Worm (Caenorhabditis elegans) whole organism, L4 larva: Measurements from ENCODE around the gene F08F8.10.

ENCODE experiments used
- F37D6.2 ChIP-seq: sonication (generic microtip); optimal IDR thresholded peaks from 2 replicates; lab custom pipeline; 2016; ENCODE audit warnings: mild to moderate bottlenecking, missing genetic modification characterization, missing compliant biosample characterization
- R02D3.7 ChIP-seq: fragments of 150-350 bp; sonication (generic microtip); optimal IDR thresholded peaks from 3 replicates; lab custom pipeline; 2014; ENCODE audit warnings: missing biosample characterization, missing genetic modification characterization
- T20F7.1 ChIP-seq: fragments of 200-800 bp; sonication (Bioruptor generic); optimal IDR thresholded peaks from 2 replicates; lab custom pipeline; 2018; ENCODE audit warnings: mild to moderate bottlenecking, missing genetic modification characterization, missing compliant biosample characterization
- T26A8.4 ChIP-seq: fragments of 200-800 bp; sonication (Bioruptor generic); IDR thresholded peaks from 2 replicates; pipeline ENCODE4 v1.3.6; 2022; ENCODE audit warnings: missing genetic modification characterization, missing compliant biosample characterization
- Y105C5A.15 ChIP-seq: fragments of 200-800 bp; sonication (Bioruptor generic); IDR thresholded peaks from 2 replicates; pipeline ENCODE4 v1.3.6; 2022; ENCODE audit warnings: missing genetic modification characterization, missing compliant biosample characterization
- Y75B8A.6 ChIP-seq: fragments of 200-800 bp; sonication (Bioruptor generic); IDR thresholded peaks from 2 replicates; pipeline ENCODE4 v1.3.6; 2022; ENCODE audit warnings: missing genetic modification reagents, missing genetic modification characterization, missing compliant biosample characterization
- aly-2 ChIP-seq: sonication (generic microtip); optimal IDR thresholded peaks from 2 replicates; lab custom pipeline; 2018; ENCODE audit warnings: missing biosample characterization, missing genetic modification characterization
- ceh-20 ChIP-seq: fragments of 200-800 bp; sonication (Bioruptor generic); IDR thresholded peaks from 2 replicates; pipeline ENCODE4 v1.3.6; 2022; ENCODE audit warnings: missing genetic modification reagents, missing genetic modification characterization, missing compliant biosample characterization
- ceh-28 ChIP-seq: fragments of 150-350 bp; optimal IDR thresholded peaks from 2 replicates; lab custom pipeline; 2014; ENCODE audit warnings: missing biosample characterization, missing genetic modification reagents, missing genetic modification characterization
- ceh-44 ChIP-seq: fragments of 200-800 bp; sonication (Bioruptor generic); IDR thresholded peaks from 2 replicates; pipeline ENCODE4 v1.3.6; 2022; ENCODE audit warnings: missing genetic modification reagents, missing genetic modification characterization, missing compliant biosample characterization
- ces-1 ChIP-seq: fragments of 150-350 bp; sonication (generic microtip); optimal IDR thresholded peaks from 4 replicates; lab custom pipeline; 2014; ENCODE audit warnings: missing biosample characterization, missing genetic modification reagents, missing genetic modification characterization
- cey-2 ChIP-seq: sonication (generic microtip); optimal IDR thresholded peaks from 3 replicates; lab custom pipeline; 2017; ENCODE audit warnings: missing genetic modification characterization, mild to moderate bottlenecking, missing compliant biosample characterization, antibody characterized with exemption, borderline replicate concordance; ENCODE audit not compliant: insufficient read depth
- daf-16 ChIP-seq, 3 experiments: sonication (generic microtip); optimal IDR thresholded peaks; 2 replicates each; lab custom pipeline; 2016 to 2017; ENCODE audit warnings: missing genetic modification characterization in 3 of 3, missing genetic modification reagents in 3 of 3, mild to moderate bottlenecking in 2 of 3, missing compliant biosample characterization in 2 of 3, missing biosample characterization in 1 of 3, moderate library complexity in 1 of 3
- dmd-8 ChIP-seq: fragments of 200-800 bp; sonication (Bioruptor generic); IDR thresholded peaks from 2 replicates; pipeline ENCODE4 v1.3.6; 2022; ENCODE audit warnings: missing genetic modification characterization, missing compliant biosample characterization
- dmd-9 ChIP-seq: fragments of 200-800 bp; sonication (Bioruptor generic); IDR thresholded peaks from 2 replicates; pipeline ENCODE4 v1.3.6; 2022; ENCODE audit warnings: missing genetic modification reagents, missing genetic modification characterization, missing compliant biosample characterization
- dve-1 ChIP-seq: sonication (generic microtip); optimal IDR thresholded peaks from 2 replicates; lab custom pipeline; 2017; ENCODE audit warnings: antibody characterized with exemption, mild to moderate bottlenecking, missing genetic modification characterization, missing compliant biosample characterization; ENCODE audit not compliant: insufficient read depth
- fos-1 ChIP-seq: fragments of 150-350 bp; optimal IDR thresholded peaks from 2 replicates; lab custom pipeline; 2014; ENCODE audit warnings: missing biosample characterization, missing genetic modification characterization
- hif-1 ChIP-seq, 2 experiments: sonication (generic microtip); optimal IDR thresholded peaks; 2 replicates each; lab custom pipeline; 2016 to 2017; ENCODE audit warnings: missing compliant biosample characterization in 2 of 2, missing genetic modification characterization in 2 of 2, missing genetic modification reagents in 2 of 2, missing genotype in 2 of 2, mild to moderate bottlenecking in 1 of 2
- hlh-30 ChIP-seq: sonication (generic microtip); optimal IDR thresholded peaks from 2 replicates; lab custom pipeline; 2017; ENCODE audit warnings: antibody characterized with exemption, mild to moderate bottlenecking, missing genetic modification characterization, missing compliant biosample characterization; ENCODE audit not compliant: insufficient read depth
- hmg-1.1 ChIP-seq: fragments of 200-800 bp; sonication (Bioruptor generic); IDR thresholded peaks from 2 replicates; pipeline ENCODE4 v1.3.6; 2022; ENCODE audit warnings: missing genetic modification reagents, missing genetic modification characterization, missing compliant biosample characterization
- lim-7 ChIP-seq: fragments of 200-800 bp; sonication (Bioruptor generic); IDR thresholded peaks from 2 replicates; pipeline ENCODE4 v1.3.6; 2022; ENCODE audit warnings: missing genetic modification characterization, missing compliant biosample characterization
- lin-39 ChIP-seq: fragments of 150-350 bp; optimal IDR thresholded peaks from 2 replicates; lab custom pipeline; 2014; ENCODE audit warnings: missing biosample characterization, missing genetic modification reagents, missing genetic modification characterization
- lir-3 ChIP-seq: sonication (generic microtip); optimal IDR thresholded peaks from 2 replicates; lab custom pipeline; 2016; ENCODE audit warnings: mild to moderate bottlenecking, missing genetic modification characterization, missing compliant biosample characterization
- madf-9 ChIP-seq: fragments of 200-800 bp; sonication (Bioruptor generic); conservative IDR thresholded peaks from 2 replicates; pipeline ENCODE4 v1.3.6; 2022; ENCODE audit warnings: missing genetic modification reagents, missing genetic modification characterization, missing compliant biosample characterization
- mdl-1 ChIP-seq, 2 experiments: fragments of 150-350 bp in 1 of 2; sonication (generic microtip) in 1 of 2; optimal IDR thresholded peaks; 2 replicates each; lab custom pipeline; 2014 to 2017; ENCODE audit warnings: missing biosample characterization in 2 of 2, missing genetic modification characterization in 2 of 2
- mdt-29 ChIP-seq: fragments of 200-800 bp; sonication (Bioruptor generic); IDR thresholded peaks from 2 replicates; pipeline ENCODE4 v1.3.6; 2022; ENCODE audit warnings: missing genetic modification reagents, missing genetic modification characterization, missing compliant biosample characterization
- mep-1 ChIP-seq: fragments of 150-350 bp; sonication (generic microtip); optimal IDR thresholded peaks from 3 replicates; lab custom pipeline; 2014; ENCODE audit warnings: missing biosample characterization, missing genetic modification characterization
- mes-2 ChIP-seq: sonication (generic microtip); optimal IDR thresholded peaks from 2 replicates; lab custom pipeline; 2016; ENCODE audit warnings: missing genotype, mild to moderate bottlenecking, missing genetic modification characterization, missing compliant biosample characterization; ENCODE audit not compliant: poor library complexity, severe bottlenecking
- mxl-2 ChIP-seq: fragments of 200-800 bp; sonication (Bioruptor generic); conservative IDR thresholded peaks from 2 replicates; pipeline ENCODE4 v1.3.6; 2022; ENCODE audit warnings: missing genetic modification reagents, missing genetic modification characterization, missing compliant biosample characterization
- mxl-3 ChIP-seq: fragments of 200-800 bp; sonication (Bioruptor generic); optimal IDR thresholded peaks from 2 replicates; lab custom pipeline; 2018; ENCODE audit warnings: mild to moderate bottlenecking, missing genetic modification characterization, missing compliant biosample characterization
- nhr-237 ChIP-seq: sonication (generic microtip); optimal IDR thresholded peaks from 2 replicates; lab custom pipeline; 2017; ENCODE audit warnings: missing biosample characterization, missing genetic modification characterization
- nhr-41 ChIP-seq: fragments of 200-800 bp; sonication (Bioruptor generic); IDR thresholded peaks from 2 replicates; pipeline ENCODE4 v1.3.6; 2022; ENCODE audit warnings: missing genetic modification reagents, missing genetic modification characterization, missing compliant biosample characterization
- nhr-42 ChIP-seq: fragments of 200-800 bp; sonication (Bioruptor generic); IDR thresholded peaks from 2 replicates; pipeline ENCODE4 v1.3.6; 2022; ENCODE audit warnings: missing genetic modification characterization, missing compliant biosample characterization
- nhr-48 ChIP-seq: sonication (generic microtip); optimal IDR thresholded peaks from 2 replicates; lab custom pipeline; 2016; ENCODE audit warnings: mild to moderate bottlenecking, missing genetic modification characterization, missing compliant biosample characterization
- nhr-76 ChIP-seq: fragments of 150-350 bp; optimal IDR thresholded peaks from 2 replicates; lab custom pipeline; 2014; ENCODE audit warnings: missing biosample characterization, missing genetic modification characterization
- nhr-77 ChIP-seq: fragments of 150-350 bp; optimal IDR thresholded peaks from 2 replicates; lab custom pipeline; 2014; ENCODE audit warnings: missing biosample characterization, missing genetic modification characterization
- pqm-1 ChIP-seq: sonication (generic microtip); optimal IDR thresholded peaks from 2 replicates; lab custom pipeline; 2017; ENCODE audit warnings: missing biosample characterization, missing genetic modification characterization
- rbr-2 ChIP-seq: sonication (generic microtip); optimal IDR thresholded peaks from 2 replicates; lab custom pipeline; 2016; ENCODE audit warnings: missing genotype, missing genetic modification characterization, missing compliant biosample characterization
- snpc-1.2 ChIP-seq: fragments of 200-800 bp; sonication (Bioruptor generic); IDR thresholded peaks from 2 replicates; pipeline ENCODE4 v1.3.6; 2022; ENCODE audit warnings: missing genetic modification reagents, missing genetic modification characterization, missing compliant biosample characterization
- tra-1 ChIP-seq: fragments of 200-800 bp; sonication (Bioruptor generic); IDR thresholded peaks from 2 replicates; pipeline ENCODE4 v1.3.6; 2022; ENCODE audit warnings: missing genetic modification reagents, missing genetic modification characterization, missing compliant biosample characterization
- unc-130 ChIP-seq: sonication (generic microtip); optimal IDR thresholded peaks from 2 replicates; lab custom pipeline; 2016; ENCODE audit warnings: missing genetic modification reagents, missing genetic modification characterization, missing compliant biosample characterization
- unc-39 ChIP-seq: sonication (generic microtip); optimal IDR thresholded peaks from 2 replicates; lab custom pipeline; 2017; ENCODE audit warnings: missing biosample characterization, missing genetic modification characterization
- vab-7 ChIP-seq: fragments of 200-800 bp; sonication (Bioruptor generic); IDR thresholded peaks from 2 replicates; pipeline ENCODE4 v1.3.6; 2022; ENCODE audit warnings: missing genetic modification reagents, missing genetic modification characterization, missing compliant biosample characterization
- zip-2 ChIP-seq: fragments of 150-350 bp; optimal IDR thresholded peaks from 2 replicates; lab custom pipeline; 2014; ENCODE audit warnings: missing biosample characterization, missing genetic modification characterization
- ztf-11 ChIP-seq: fragments of 150-350 bp; optimal IDR thresholded peaks from 2 replicates; lab custom pipeline; 2014; ENCODE audit warnings: missing biosample characterization, missing genetic modification characterization
- ztf-7 ChIP-seq: fragments of 150-350 bp; optimal IDR thresholded peaks from 2 replicates; lab custom pipeline; 2014; ENCODE audit warnings: missing biosample characterization, missing genetic modification characterization

F08F8.10 gene

ce11 chrIII:7376143-7376802 is 19.1 kb upstream of the F08F8.10 start (continued):
- peak; percentile 65 for TF ChIP-seq T20F7.1 (GFP tag; lab: Kevin White, UChicago)
- peak; percentile 35; the same call in 1 of the 2 replicates for TF ChIP-seq hmg-1.1 (GFP tag; lab: Robert Waterston, UW)
- no peak for TF ChIP-seq nhr-41
- no peak for TF ChIP-seq tra-1 (GFP tag; lab: Robert Waterston, UW)
- no peak for TF ChIP-seq ztf-7 (tag; lab: Kevin White, UChicago)
- TF ChIP-seq pqm-1 (tag; lab: Kevin White, UChicago), result peak; percentile 17
- TF ChIP-seq dmd-8 (GFP tag; lab: Robert Waterston, UW), result no peak
- TF ChIP-seq dmd-9 (GFP tag; lab: Robert Waterston, UW), result no peak
- TF ChIP-seq cey-2 (tag; lab: Kevin White, UChicago), result peak; percentile 64
- TF ChIP-seq ceh-44 (GFP tag; lab: Robert Waterston, UW), result no peak
- TF ChIP-seq mxl-2 (GFP tag; lab: Robert Waterston, UW), result no peak
- TF ChIP-seq Y105C5A.15 (GFP tag; lab: Robert Waterston, UW), result no peak
- TF ChIP-seq lir-3 (tag; lab: Kevin White, UChicago), result no peak
- TF ChIP-seq mep-1 (tag; lab: Kevin White, UChicago), result peak; percentile 79
- peak; percentile 89 for TF ChIP-seq nhr-48 (tag; lab: Kevin White, UChicago)
- peak; percentile 74 for TF ChIP-seq T26A8.4 (GFP tag; lab: Robert Waterston, UW)
- TF ChIP-seq mes-2 (tag; lab: Kevin White, UChicago), result peak; percentile 46
- no peak for TF ChIP-seq aly-2 (tag; lab: Kevin White, UChicago)
- TF ChIP-seq R02D3.7 (tag; lab: Kevin White, UChicago), result no peak
- TF ChIP-seq ceh-20, result no peak
- TF ChIP-seq nhr-42, result no peak
- TF ChIP-seq nhr-77, result peak; percentile 2

DNA sequence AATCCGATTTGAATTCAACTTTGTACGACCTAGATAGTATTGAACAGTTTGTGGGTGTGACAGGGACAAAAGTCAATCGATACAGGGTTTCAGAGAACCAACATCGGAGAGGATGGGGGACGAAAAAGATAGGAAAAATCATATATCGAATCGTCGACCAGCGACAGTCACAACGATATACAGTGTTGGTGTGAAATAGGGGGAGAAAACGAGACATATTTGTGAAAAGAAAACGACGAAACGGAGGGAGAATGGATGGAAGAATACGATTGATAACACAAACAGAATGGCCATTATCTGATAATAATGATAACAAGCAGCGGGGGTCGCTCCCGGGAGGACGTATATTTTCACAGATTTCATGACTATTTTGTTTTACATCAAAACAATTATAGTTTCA is 18.2 kb upstream of the F08F8.10 start:
- TF ChIP-seq daf-16 (GFP tag; optimal IDR thresholded peaks at IDR 0.05; lab: Kevin White, UChicago) (no peak), daf-16 (tag; optimal IDR thresholded peaks at IDR 0.05; lab: Kevin White, UChicago) (peak; percentile 71), mdl-1 (tag; optimal IDR thresholded peaks at IDR 0.05; lab: Kevin White, UChicago) (peak in 1 of 2 experiments; percentile 32), T26A8.4 (GFP tag; lab: Robert Waterston, UW) (peak; percentile 21), unc-39 (tag; lab: Kevin White, UChicago) (no peak), ces-1 (GFP tag; lab: Kevin White, UChicago) (no peak), nhr-41 (no peak), nhr-76 (tag; lab: Kevin White, UChicago) (no peak), mes-2 (tag; lab: Kevin White, UChicago) (peak; percentile 27), vab-7 (GFP tag; lab: Robert Waterston, UW) (0 out of 2 replicates have a peak, but pooled peaks have one; percentile 20), dmd-8 (GFP tag; lab: Robert Waterston, UW) (no peak), nhr-237 (tag; lab: Kevin White, UChicago) (no peak), ceh-44 (GFP tag; lab: Robert Waterston, UW) (no peak), mxl-2 (GFP tag; lab: Robert Waterston, UW) (no peak), snpc-1.2 (GFP tag; lab: Robert Waterston, UW) (no peak), ceh-28 (tag; lab: Kevin White, UChicago) (no peak), lim-7 (GFP tag; lab: Robert Waterston, UW) (no peak), mdt-29 (GFP tag; lab: Robert Waterston, UW) (no peak), zip-2 (no peak), Y75B8A.6 (GFP tag; lab: Robert Waterston, UW) (no peak), hlh-30 (tag; lab: Kevin White, UChicago) (peak; percentile 13), ztf-7 (tag; lab: Kevin White, UChicago) (peak; percentile 26), cey-2 (tag; lab: Kevin White, UChicago) (no peak), F37D6.2 (tag; lab: Kevin White, UChicago) (no peak), rbr-2 (tag; lab: Kevin White, UChicago) (no peak), dve-1 (peak; percentile 35), mxl-3 (GFP tag; lab: Kevin White, UChicago) (peak; percentile 71), unc-130 (no peak), lin-39 (tag; lab: Kevin White, UChicago) (no peak), hif-1 (tag; optimal IDR thresholded peaks at IDR 0.05; lab: Kevin White, UChicago) (no peak), Y105C5A.15 (GFP tag; lab: Robert Waterston, UW) (no peak), ztf-11 (tag; lab: Kevin White, UChicago) (no peak), madf-9 (GFP tag; lab: Robert Waterston, UW) (no peak), fos-1 (tag; lab: Kevin White, UChicago) (no peak), nhr-48 (tag; lab: Kevin White, UChicago) (peak; percentile 21)
